Worm (Caenorhabditis elegans) whole organism, late embryonic: Measurements from ENCODE around the gene F58F9.6.
"Not testable (repeated sequence)": the region's sequence is repeated elsewhere in the genome, so short reads cannot be mapped to it uniquely, and the experiment has no call there.

ENCODE experiments used
- C08G9.2 ChIP-seq: sonication (generic microtip); optimal IDR thresholded peaks from 2 replicates; lab custom pipeline; 2016; ENCODE audit warnings: mild to moderate bottlenecking, missing genetic modification characterization, moderate library complexity, missing compliant biosample characterization
- F13H6.1 ChIP-seq: sonication (generic microtip); optimal IDR thresholded peaks from 2 replicates; lab custom pipeline; 2016; ENCODE audit warnings: missing genetic modification characterization, missing compliant biosample characterization
- K02D7.2 ChIP-seq: sonication (generic microtip); optimal IDR thresholded peaks from 2 replicates; lab custom pipeline; 2017; ENCODE audit warnings: mild to moderate bottlenecking, missing genetic modification characterization, missing compliant biosample characterization
- T23F11.4 ChIP-seq: fragments of 200-800 bp; sonication (Bioruptor generic); optimal IDR thresholded peaks from 2 replicates; lab custom pipeline; 2018; ENCODE audit warnings: mild to moderate bottlenecking, missing genetic modification characterization, missing compliant biosample characterization
- ceh-18 ChIP-seq: sonication (generic microtip); optimal IDR thresholded peaks from 2 replicates; lab custom pipeline; 2016; ENCODE audit warnings: missing genetic modification characterization, missing compliant biosample characterization
- ceh-19 ChIP-seq: fragments of 200-800 bp; sonication (Bioruptor generic); optimal IDR thresholded peaks from 2 replicates; lab custom pipeline; 2018; ENCODE audit warnings: mild to moderate bottlenecking, missing genetic modification characterization, missing compliant biosample characterization
- ceh-2 ChIP-seq: sonication (generic microtip); optimal IDR thresholded peaks from 2 replicates; lab custom pipeline; 2016; ENCODE audit warnings: missing genotype, missing genetic modification characterization, missing compliant biosample characterization
- ceh-34 ChIP-seq: sonication (generic microtip); optimal IDR thresholded peaks from 2 replicates; lab custom pipeline; 2016; ENCODE audit warnings: mild to moderate bottlenecking, missing genetic modification characterization, missing compliant biosample characterization
- ceh-45 ChIP-seq: fragments of 200-800 bp; sonication (Bioruptor generic); IDR thresholded peaks from 2 replicates; pipeline ENCODE4 v1.3.6; 2022; ENCODE audit warnings: missing genetic modification reagents, missing genetic modification characterization, missing compliant biosample characterization
- ceh-6 ChIP-seq: fragments of 200-800 bp; sonication (Bioruptor generic); optimal IDR thresholded peaks from 2 replicates; lab custom pipeline; 2018; ENCODE audit warnings: mild to moderate bottlenecking, missing genetic modification characterization, missing compliant biosample characterization
- ceh-9 ChIP-seq: sonication (generic microtip); optimal IDR thresholded peaks from 2 replicates; lab custom pipeline; 2016; ENCODE audit warnings: mild to moderate bottlenecking, missing genetic modification characterization, inconsistent platforms, missing compliant biosample characterization
- che-1 ChIP-seq: sonication (generic microtip); optimal IDR thresholded peaks from 2 replicates; lab custom pipeline; 2016; ENCODE audit warnings: mild to moderate bottlenecking, missing genetic modification characterization, missing compliant biosample characterization
- dmd-4 ChIP-seq: sonication (generic microtip); optimal IDR thresholded peaks from 2 replicates; lab custom pipeline; 2016; ENCODE audit warnings: borderline replicate concordance, missing genetic modification characterization, missing compliant biosample characterization
- dve-1 ChIP-seq: sonication (generic microtip); optimal IDR thresholded peaks from 2 replicates; lab custom pipeline; 2017; ENCODE audit warnings: antibody characterized with exemption, mild to moderate bottlenecking, missing genetic modification characterization, missing compliant biosample characterization
- elt-4 ChIP-seq: sonication (generic microtip); optimal IDR thresholded peaks from 2 replicates; lab custom pipeline; 2016; ENCODE audit warnings: missing genetic modification characterization, missing compliant biosample characterization
- fax-1 ChIP-seq: sonication (generic microtip); optimal IDR thresholded peaks from 2 replicates; lab custom pipeline; 2016; ENCODE audit warnings: missing genotype, missing genetic modification characterization, missing compliant biosample characterization
- fkh-10 ChIP-seq: fragments of 150-350 bp; optimal IDR thresholded peaks from 2 replicates; lab custom pipeline; 2014; ENCODE audit warnings: missing biosample characterization, missing genetic modification reagents, missing genetic modification characterization
- hlh-15 ChIP-seq: sonication (generic microtip); optimal IDR thresholded peaks from 2 replicates; lab custom pipeline; 2016; ENCODE audit warnings: missing genetic modification characterization, missing compliant biosample characterization
- hlh-30 ChIP-seq: sonication (generic microtip); optimal IDR thresholded peaks from 2 replicates; lab custom pipeline; 2017; ENCODE audit warnings: antibody characterized with exemption, missing genetic modification characterization, missing compliant biosample characterization; ENCODE audit not compliant: insufficient read depth
- hlh-8 ChIP-seq: sonication (generic microtip); optimal IDR thresholded peaks from 2 replicates; lab custom pipeline; 2016; ENCODE audit warnings: missing genotype, missing genetic modification characterization, missing compliant biosample characterization
- lim-6 ChIP-seq: sonication (generic microtip); optimal IDR thresholded peaks from 2 replicates; lab custom pipeline; 2016; ENCODE audit warnings: missing genetic modification characterization, missing compliant biosample characterization
- lin-11 ChIP-seq: fragments of 200-800 bp; sonication (Bioruptor generic); optimal IDR thresholded peaks from 2 replicates; lab custom pipeline; 2018; ENCODE audit warnings: mild to moderate bottlenecking, missing genetic modification characterization, missing compliant biosample characterization
- nhr-232 ChIP-seq: sonication (generic microtip); optimal IDR thresholded peaks from 2 replicates; lab custom pipeline; 2016; ENCODE audit warnings: missing genetic modification characterization, missing compliant biosample characterization
- odd-2 ChIP-seq: sonication (generic microtip); optimal IDR thresholded peaks from 2 replicates; lab custom pipeline; 2017; ENCODE audit warnings: antibody characterized with exemption, mild to moderate bottlenecking, missing genetic modification characterization, missing compliant biosample characterization
- pag-3 ChIP-seq: sonication (generic microtip); optimal IDR thresholded peaks from 2 replicates; lab custom pipeline; 2016; ENCODE audit warnings: missing compliant biosample characterization, missing genetic modification characterization, borderline replicate concordance
- pat-9 ChIP-seq: fragments of 200-800 bp; sonication (Bioruptor generic); optimal IDR thresholded peaks from 2 replicates; lab custom pipeline; 2018; ENCODE audit warnings: mild to moderate bottlenecking, missing genetic modification characterization, moderate library complexity, missing compliant biosample characterization
- pax-1 ChIP-seq: fragments of 150-350 bp; optimal IDR thresholded peaks from 2 replicates; lab custom pipeline; 2014; ENCODE audit warnings: missing biosample characterization, missing genetic modification characterization
- rnt-1 ChIP-seq: sonication (generic microtip); optimal IDR thresholded peaks from 2 replicates; lab custom pipeline; 2016; ENCODE audit warnings: missing genetic modification characterization, missing compliant biosample characterization
- sdc-2 ChIP-seq: sonication (generic microtip); optimal IDR thresholded peaks from 2 replicates; lab custom pipeline; 2016; ENCODE audit warnings: missing genotype, missing genetic modification characterization, missing compliant biosample characterization
- sox-2 ChIP-seq: fragments of 200-800 bp; sonication (Bioruptor generic); IDR thresholded peaks from 2 replicates; pipeline ENCODE4 v1.3.6; 2022; ENCODE audit warnings: missing genetic modification reagents, missing genetic modification characterization, missing compliant biosample characterization
- sox-4 ChIP-seq: sonication (generic microtip); optimal IDR thresholded peaks from 2 replicates; lab custom pipeline; 2017; ENCODE audit warnings: mild to moderate bottlenecking, missing genetic modification characterization, inconsistent platforms, missing compliant biosample characterization
- ttx-3 ChIP-seq: sonication (generic microtip); optimal IDR thresholded peaks from 2 replicates; lab custom pipeline; 2016; ENCODE audit warnings: missing genetic modification reagents, missing genetic modification characterization, missing compliant biosample characterization
- unc-3 ChIP-seq, 2 experiments: fragments of 200-800 bp in 1 of 2; sonication (Bioruptor generic) in 1 of 2; sonication (generic microtip) in 1 of 2; conservative IDR thresholded peaks in 1 of 2; optimal IDR thresholded peaks in 1 of 2; 2 replicates each; pipeline versions ENCODE4 v1.3.6 to Lab custom; 2016 to 2022; ENCODE audit warnings: missing compliant biosample characterization in 2 of 2, missing genetic modification characterization in 2 of 2, missing genetic modification reagents in 1 of 2
- zip-5 ChIP-seq: sonication (generic microtip); optimal IDR thresholded peaks from 2 replicates; lab custom pipeline; 2016; ENCODE audit warnings: missing genetic modification characterization, missing compliant biosample characterization

The F58F9.6 gene

ce11 chrIV:6213403-6213802 lies 24.0 kb downstream of the F58F9.6 start, which contains the start of gene C49A9.5:
Gene C49A9.5 (plus strand): TSS chrIV:6213673.
- no peak for TF ChIP-seq ceh-6 (GFP tag; lab: Kevin White, UChicago)
- no peak for TF ChIP-seq ceh-19 (GFP tag; lab: Kevin White, UChicago)
- no peak for TF ChIP-seq pag-3
- TF ChIP-seq ceh-9 (tag; lab: Kevin White, UChicago), result no peak
- no peak for TF ChIP-seq pat-9 (tag; lab: Kevin White, UChicago)
- no peak for TF ChIP-seq dve-1
- no peak for TF ChIP-seq odd-2 (tag; lab: Kevin White, UChicago)
- TF ChIP-seq F13H6.1, result no peak
- no peak for TF ChIP-seq dmd-4 (tag; lab: Kevin White, UChicago)
- TF ChIP-seq lin-11 (tag; lab: Kevin White, UChicago), result no peak
- no peak for TF ChIP-seq che-1 (tag; lab: Kevin White, UChicago)
- no peak for TF ChIP-seq nhr-232 (tag; lab: Kevin White, UChicago)
- TF ChIP-seq fkh-10 (GFP tag; lab: Kevin White, UChicago), result no peak
- no peak for TF ChIP-seq sox-2 (GFP tag; lab: Robert Waterston, UW)
- no peak for TF ChIP-seq hlh-15 (tag; lab: Kevin White, UChicago)
- no peak for TF ChIP-seq lim-6
- TF ChIP-seq ceh-18 (tag; lab: Kevin White, UChicago), result no peak
- no peak for TF ChIP-seq hlh-30
- no peak for TF ChIP-seq zip-5 (tag; lab: Kevin White, UChicago)

- TF ChIP-seq C08G9.2 (tag; lab: Kevin White, UChicago) (no peak), ceh-19 (GFP tag; lab: Kevin White, UChicago) (no peak), hlh-30 (no peak), elt-4 (tag; lab: Kevin White, UChicago) (no peak), pat-9 (tag; lab: Kevin White, UChicago) (no peak), T23F11.4 (GFP tag; lab: Kevin White, UChicago) (no peak), odd-2 (tag; lab: Kevin White, UChicago) (no peak)
These were observed 26.8 kb downstream of the F58F9.6 start, which contains the start of the genes ugt-24 and C49A9.6 for ce11 chrIV:6210574-6210973. Gene ugt-24 (minus strand): TSS chrIV:6210720. Gene C49A9.6 (plus strand): TSS chrIV:6210936.

ce11 chrIV:6209958-6210357 lies 27.4 kb downstream of the F58F9.6 start:
- TF ChIP-seq ceh-45 (GFP tag; lab: Robert Waterston, UW) (peak; percentile 7; the same call in 1 of the 2 replicates), unc-3 (GFP tag; conservative IDR thresholded peaks at IDR 0.05; lab: Robert Waterston, UW) (peak; percentile 34; the same call in 1 of the 2 replicates)
- TF ChIP-seq unc-3 (tag; optimal IDR thresholded peaks at IDR 0.05; lab: Kevin White, UChicago), result not testable (repeated sequence)

- no peak for TF ChIP-seq sdc-2
- TF ChIP-seq unc-3 (GFP tag; conservative IDR thresholded peaks at IDR 0.05; lab: Robert Waterston, UW), result no peak
- no peak for TF ChIP-seq unc-3 (tag; optimal IDR thresholded peaks at IDR 0.05; lab: Kevin White, UChicago)
- no peak for TF ChIP-seq ceh-34
- no peak for TF ChIP-seq K02D7.2 (tag; lab: Kevin White, UChicago)
- no peak for TF ChIP-seq fax-1 (tag; lab: Kevin White, UChicago)
- TF ChIP-seq dve-1, result no peak
- TF ChIP-seq hlh-8 (tag; lab: Kevin White, UChicago), result no peak
- no peak for TF ChIP-seq ttx-3 (tag; lab: Kevin White, UChicago)
- TF ChIP-seq C08G9.2 (tag; lab: Kevin White, UChicago), result no peak
- TF ChIP-seq ceh-6 (GFP tag; lab: Kevin White, UChicago), result no peak
- no peak for TF ChIP-seq rnt-1 (tag; lab: Kevin White, UChicago)
- TF ChIP-seq hlh-30, result no peak
- TF ChIP-seq T23F11.4 (GFP tag; lab: Kevin White, UChicago), result no peak
- no peak for TF ChIP-seq ceh-18 (tag; lab: Kevin White, UChicago)
- TF ChIP-seq pax-1, result no peak
- TF ChIP-seq sox-4 (tag; lab: Kevin White, UChicago), result no peak
- no peak for TF ChIP-seq ceh-2 (tag; lab: Kevin White, UChicago)
- TF ChIP-seq, all 69 proteins: peak for 0
These were observed 28.1 kb downstream of the F58F9.6 start for ce11 chrIV:6209337-6209736.
